Worm (Caenorhabditis elegans) whole organism, L2 larva: ENCODE data around the gene mca-3.
A peak's percentile ranks its signal among the peaks of the same experiment; 100 is the strongest.

Experiments
- C34F6.9 ChIP-seq: fragments of 150-350 bp; optimal IDR thresholded peaks from 2 replicates; lab custom pipeline; 2014; ENCODE audit warnings: missing biosample characterization, missing genetic modification characterization
- F13H6.1 ChIP-seq: sonication (generic microtip); optimal IDR thresholded peaks from 2 replicates; lab custom pipeline; 2016; ENCODE audit warnings: missing genetic modification characterization, missing compliant biosample characterization
- R02D3.7 ChIP-seq: fragments of 150-350 bp; optimal IDR thresholded peaks from 2 replicates; lab custom pipeline; 2014; ENCODE audit warnings: missing biosample characterization, missing genetic modification characterization
- Y55F3AM.14 ChIP-seq: fragments of 200-800 bp; sonication (Bioruptor generic); optimal IDR thresholded peaks from 2 replicates; lab custom pipeline; 2018; ENCODE audit warnings: mild to moderate bottlenecking, missing genetic modification characterization, missing compliant biosample characterization
- ZK546.5 ChIP-seq: sonication (generic microtip); optimal IDR thresholded peaks from 2 replicates; lab custom pipeline; 2017; ENCODE audit warnings: missing biosample characterization, missing genetic modification characterization
- alr-1 ChIP-seq: fragments of 150-350 bp; optimal IDR thresholded peaks from 2 replicates; lab custom pipeline; 2014; ENCODE audit warnings: missing biosample characterization, missing genetic modification characterization
- ceh-82 ChIP-seq: fragments of 150-350 bp; optimal IDR thresholded peaks from 2 replicates; lab custom pipeline; 2014; ENCODE audit warnings: missing biosample characterization, missing genetic modification characterization
- egl-27 ChIP-seq: sonication (generic microtip); optimal IDR thresholded peaks from 3 replicates; lab custom pipeline; 2017; ENCODE audit warnings: missing biosample characterization, missing genetic modification reagents, missing genetic modification characterization
- elt-1 ChIP-seq: fragments of 150-350 bp; optimal IDR thresholded peaks from 2 replicates; lab custom pipeline; 2014; ENCODE audit warnings: missing biosample characterization, missing genetic modification characterization
- gmeb-1 ChIP-seq: fragments of 150-350 bp; optimal IDR thresholded peaks from 2 replicates; lab custom pipeline; 2014; ENCODE audit warnings: missing biosample characterization, missing genetic modification characterization
- lin-11 ChIP-seq: fragments of 150-350 bp; sonication (generic microtip); optimal IDR thresholded peaks from 2 replicates; lab custom pipeline; 2014; ENCODE audit warnings: missing biosample characterization, missing genetic modification characterization, inconsistent platforms, mixed read lengths
- lin-13 ChIP-seq: fragments of 150-350 bp; optimal IDR thresholded peaks from 2 replicates; lab custom pipeline; 2014; ENCODE audit warnings: missing biosample characterization, missing genetic modification reagents, missing genetic modification characterization
- lsy-2 ChIP-seq, 2 experiments: fragments of 150-350 bp in 1 of 2; sonication (generic microtip) in 1 of 2; optimal IDR thresholded peaks; 2 replicates each; lab custom pipeline; 2014 to 2017; ENCODE audit warnings: missing biosample characterization in 2 of 2, missing genetic modification characterization in 2 of 2
- mab-5 ChIP-seq: fragments of 150-350 bp; optimal IDR thresholded peaks from 2 replicates; lab custom pipeline; 2014; ENCODE audit warnings: missing biosample characterization, missing genetic modification characterization
- mbf-1 ChIP-seq: sonication (generic microtip); optimal IDR thresholded peaks from 2 replicates; lab custom pipeline; 2017; ENCODE audit warnings: missing biosample characterization, missing genetic modification characterization
- nhr-10 ChIP-seq: sonication (generic microtip); optimal IDR thresholded peaks from 2 replicates; lab custom pipeline; 2017; ENCODE audit warnings: missing biosample characterization, missing genetic modification characterization
- nhr-11 ChIP-seq: fragments of 150-350 bp; optimal IDR thresholded peaks from 2 replicates; lab custom pipeline; 2014; ENCODE audit warnings: missing biosample characterization, missing genetic modification characterization
- nhr-12 ChIP-seq: fragments of 150-350 bp; optimal IDR thresholded peaks from 2 replicates; lab custom pipeline; 2014; ENCODE audit warnings: missing biosample characterization, missing genetic modification characterization
- nhr-21 ChIP-seq: fragments of 150-350 bp; optimal IDR thresholded peaks from 2 replicates; lab custom pipeline; 2014; ENCODE audit warnings: missing biosample characterization, missing genetic modification characterization
- nhr-237 ChIP-seq: fragments of 150-350 bp; optimal IDR thresholded peaks from 2 replicates; lab custom pipeline; 2014; ENCODE audit warnings: missing biosample characterization, missing genetic modification characterization
- nhr-25 ChIP-seq: fragments of 150-350 bp; sonication (generic microtip); optimal IDR thresholded peaks from 3 replicates; lab custom pipeline; 2014; ENCODE audit warnings: missing biosample characterization, missing genetic modification characterization
- nhr-6 ChIP-seq: fragments of 150-350 bp; optimal IDR thresholded peaks from 2 replicates; lab custom pipeline; 2014; ENCODE audit warnings: missing biosample characterization, missing genetic modification characterization
- peb-1 ChIP-seq: fragments of 150-350 bp; optimal IDR thresholded peaks from 2 replicates; lab custom pipeline; 2014; ENCODE audit warnings: missing biosample characterization, missing genetic modification characterization
- sem-4 ChIP-seq: fragments of 150-350 bp; optimal IDR thresholded peaks from 2 replicates; lab custom pipeline; 2014; ENCODE audit warnings: missing biosample characterization, missing genetic modification reagents, missing genetic modification characterization
- sma-3 ChIP-seq: sonication (generic microtip); optimal IDR thresholded peaks from 2 replicates; lab custom pipeline; 2016; ENCODE audit warnings: missing genetic modification reagents, missing genetic modification characterization, missing compliant biosample characterization
- unc-39 ChIP-seq: fragments of 150-350 bp; optimal IDR thresholded peaks from 2 replicates; lab custom pipeline; 2014; ENCODE audit warnings: missing biosample characterization, missing genetic modification characterization
- unc-55 ChIP-seq: fragments of 150-350 bp; sonication (generic microtip); optimal IDR thresholded peaks from 3 replicates; lab custom pipeline; 2014; ENCODE audit warnings: missing biosample characterization, missing genetic modification reagents, missing genetic modification characterization
- unc-62 ChIP-seq: fragments of 150-350 bp; optimal IDR thresholded peaks from 2 replicates; lab custom pipeline; 2014; ENCODE audit warnings: missing biosample characterization, missing genetic modification reagents, missing genetic modification characterization
- zag-1 ChIP-seq: fragments of 150-350 bp; optimal IDR thresholded peaks from 2 replicates; lab custom pipeline; 2014; ENCODE audit warnings: missing biosample characterization, missing genetic modification characterization
- ztf-1 ChIP-seq: fragments of 200-800 bp; sonication (Bioruptor generic); conservative IDR thresholded peaks from 2 replicates; pipeline ENCODE4 v1.3.6; 2022; ENCODE audit warnings: missing genetic modification characterization, missing compliant biosample characterization
- ztf-11 ChIP-seq: sonication (generic microtip); optimal IDR thresholded peaks from 2 replicates; lab custom pipeline; 2017; ENCODE audit warnings: missing biosample characterization, missing genetic modification characterization
- ztf-4 ChIP-seq: fragments of 150-350 bp; optimal IDR thresholded peaks from 2 replicates; lab custom pipeline; 2014; ENCODE audit warnings: missing biosample characterization, missing genetic modification characterization

mca-3 gene

ce11 chrIV:3097019-3097418 is 35.9 kb downstream of the mca-3 start:
- TF ChIP-seq ZK546.5 (tag; lab: Kevin White, UChicago) = no peak
- TF ChIP-seq elt-1 (tag; lab: Kevin White, UChicago) = peak; percentile 70
- TF ChIP-seq lsy-2 (tag; optimal IDR thresholded peaks at IDR 0.05; lab: Kevin White, UChicago) = no peak
- TF ChIP-seq, all 48 proteins: peak for 1

ce11 chrIV:3095995-3096544 is 36.9 kb downstream of the mca-3 start:
- TF ChIP-seq ztf-4 (tag; lab: Kevin White, UChicago) (no peak), egl-27 (no peak)

- TF ChIP-seq ztf-1 (GFP tag; lab: Robert Waterston, UW) (no peak), nhr-237 (tag; lab: Kevin White, UChicago) (no peak), nhr-10 (tag; lab: Kevin White, UChicago) (no peak), elt-1 (tag; lab: Kevin White, UChicago) (no peak), ztf-11 (tag; lab: Kevin White, UChicago) (no peak), R02D3.7 (tag; lab: Kevin White, UChicago) (no peak), peb-1 (tag; lab: Kevin White, UChicago) (no peak)
Measured at ce11 chrIV:3092978-3093377, 40.0 kb downstream of the mca-3 start.

- TF ChIP-seq mbf-1 (tag; lab: Kevin White, UChicago) = no peak
- no peak for TF ChIP-seq ztf-11 (tag; lab: Kevin White, UChicago)
- peak; percentile 53 for TF ChIP-seq unc-55 (GFP tag; lab: Kevin White, UChicago)
- peak in 1 of 2 experiments; percentile 3 for TF ChIP-seq lsy-2 (tag; optimal IDR thresholded peaks at IDR 0.05; lab: Kevin White, UChicago)
- peak; percentile 57 for TF ChIP-seq mab-5
- TF ChIP-seq nhr-25 = no peak
- peak; percentile 39 for TF ChIP-seq zag-1 (tag; lab: Kevin White, UChicago)
- TF ChIP-seq ZK546.5 (tag; lab: Kevin White, UChicago) = no peak
- TF ChIP-seq nhr-6 (tag; lab: Kevin White, UChicago) = no peak
- TF ChIP-seq lin-13 (GFP tag; lab: Kevin White, UChicago) = no peak
- TF ChIP-seq nhr-21 = no peak
- TF ChIP-seq Y55F3AM.14 = peak; percentile 1
- no peak for TF ChIP-seq unc-62 (GFP tag; lab: Kevin White, UChicago)
- no peak for TF ChIP-seq nhr-10 (tag; lab: Kevin White, UChicago)
Measured at ce11 chrIV:3091112-3091511, 41.8 kb downstream of the mca-3 start.

- TF ChIP-seq lin-11 (tag; lab: Kevin White, UChicago) = no peak
- TF ChIP-seq ceh-82 (tag; lab: Kevin White, UChicago) = no peak
- no peak for TF ChIP-seq unc-55 (GFP tag; lab: Kevin White, UChicago)
- no peak for TF ChIP-seq F13H6.1
- no peak for TF ChIP-seq sma-3 (GFP tag; lab: Kevin White, UChicago)
- no peak for TF ChIP-seq unc-39 (tag; lab: Kevin White, UChicago)
- no peak for TF ChIP-seq nhr-12 (tag; lab: Kevin White, UChicago)
- no peak for TF ChIP-seq gmeb-1
- TF ChIP-seq sem-4 (tag; lab: Kevin White, UChicago) = no peak
- TF ChIP-seq lin-13 (GFP tag; lab: Kevin White, UChicago) = no peak
- no peak for TF ChIP-seq alr-1 (tag; lab: Kevin White, UChicago)
- no peak for TF ChIP-seq mbf-1 (tag; lab: Kevin White, UChicago)
- TF ChIP-seq C34F6.9 (tag; lab: Kevin White, UChicago) = no peak
- TF ChIP-seq ZK546.5 (tag; lab: Kevin White, UChicago) = no peak
- TF ChIP-seq nhr-11 = no peak
Measured at ce11 chrIV:3089611-3090010, 43.3 kb downstream of the mca-3 start.

- no peak for TF ChIP-seq zag-1 (tag; lab: Kevin White, UChicago)
- no peak for TF ChIP-seq ZK546.5 (tag; lab: Kevin White, UChicago)
- TF ChIP-seq nhr-6 (tag; lab: Kevin White, UChicago) = no peak
- TF ChIP-seq nhr-25 = no peak
- no peak for TF ChIP-seq nhr-11
- no peak for TF ChIP-seq ztf-1 (GFP tag; lab: Robert Waterston, UW)
Measured at ce11 chrIV:3086825-3087224, 46.1 kb downstream of the mca-3 start, which contains the start of gene Y67D8C.9. Gene Y67D8C.9 (minus strand): TSS chrIV:3086925.
